Fruit fly (Drosophila melanogaster): ENCODE measurements around the gene CG31301.

The CG31301 gene

DNA sequence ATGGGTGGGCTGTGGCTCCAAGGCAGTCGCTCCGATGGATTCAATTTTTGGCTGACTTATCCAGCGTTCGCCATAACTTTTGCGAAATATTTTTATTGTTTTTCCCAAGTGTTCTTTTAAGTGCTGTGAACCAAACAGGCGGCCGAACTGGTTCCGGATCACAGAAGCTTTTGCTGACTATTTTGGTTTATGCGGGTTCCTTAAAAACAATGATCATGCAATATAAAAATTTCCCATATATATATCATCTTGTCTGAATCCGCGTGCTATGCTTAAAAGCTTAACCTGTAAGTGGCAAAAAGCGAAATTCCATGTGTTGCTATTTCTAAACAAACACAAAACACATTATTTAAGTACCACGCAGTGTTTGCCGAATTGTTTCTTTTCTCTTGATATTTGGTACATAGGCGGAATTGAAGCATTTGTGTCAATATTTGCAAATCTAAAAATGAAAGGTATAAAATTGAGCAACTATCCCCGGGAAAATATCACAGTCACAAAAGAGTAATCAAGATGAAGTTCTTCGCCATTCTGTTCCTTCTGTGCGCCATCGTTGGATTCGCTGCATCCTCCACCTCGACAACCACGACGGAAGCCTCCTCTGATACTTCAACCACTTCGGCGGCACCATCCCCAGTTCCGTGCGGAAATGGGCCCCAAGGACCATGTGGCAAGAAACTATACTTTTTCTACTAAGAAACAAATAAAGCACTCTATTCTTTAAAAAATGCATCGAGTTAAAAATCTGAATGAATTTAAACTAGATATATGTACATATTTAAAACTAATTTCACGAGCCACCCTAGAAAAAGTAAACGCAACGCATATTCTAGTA lies 25.9 kb upstream of the CG31301 start, which contains the start of the genes CG6276 and CG44040 (continued):
- TF ChIP-seq lmd (GFP tag; IDR thresholded peaks at IDR 0.05) (peak; percentile 32; the same call in 1 of the 2 replicates), zen2 (GFP tag; IDR thresholded peaks at IDR 0.05; ENCODE audit: partially characterized antibody) (no peak), pros (GFP tag; optimal IDR thresholded peaks at IDR 0.05) (no peak), lbe (GFP tag; optimal IDR thresholded peaks at IDR 0.05) (peak; percentile 63), CG7357 (GFP tag; IDR thresholded peaks at IDR 0.05) (no peak), TFAM (GFP tag; optimal IDR thresholded peaks at IDR 0.05) (no peak), kni (GFP tag; optimal IDR thresholded peaks at IDR 0.05) (no peak), Dp (GFP tag; optimal IDR thresholded peaks at IDR 0.05) (peak; percentile 21), nmo (GFP tag; optimal IDR thresholded peaks at IDR 0.05) (peak; percentile 34), H2.0 (GFP tag; IDR thresholded peaks at IDR 0.05) (peak; percentile 8; the same call in 1 of the 2 replicates), CG2129 (GFP tag; IDR thresholded peaks at IDR 0.05; ENCODE audit: partially characterized antibody) (no peak), Atf3 (GFP tag; optimal IDR thresholded peaks at IDR 0.05) (no peak), Bgb (GFP tag; IDR thresholded peaks at IDR 0.05; ENCODE audit: partially characterized antibody) (no peak; the same call in 1 of the 2 replicates), CG15011 (GFP tag; optimal IDR thresholded peaks at IDR 0.05) (no peak), Hr39 (optimal IDR thresholded peaks at IDR 0.05) (no peak), CG10267 (tag; optimal IDR thresholded peaks at IDR 0.05) (peak; percentile 13), CG3838 (GFP tag; optimal IDR thresholded peaks at IDR 0.05) (no peak), CG13894 (tag; optimal IDR thresholded peaks at IDR 0.05) (peak; percentile 20), odd (GFP tag; optimal IDR thresholded peaks at IDR 0.05) (no peak), br (optimal IDR thresholded peaks at IDR 0.05) (no peak), Max (GFP tag; optimal IDR thresholded peaks at IDR 0.05) (peak; percentile 11), eve (GFP tag; optimal IDR thresholded peaks at IDR 0.05) (no peak), Hand (GFP tag; optimal IDR thresholded peaks at IDR 0.05) (peak; percentile 57), CG12155 (GFP tag; optimal IDR thresholded peaks at IDR 0.05) (peak; percentile 5), CG30431 (GFP tag; optimal IDR thresholded peaks at IDR 0.05) (peak; percentile 5), CG12104 (GFP tag; optimal IDR thresholded peaks at IDR 0.05) (peak; percentile 13), gfzf (GFP tag; optimal IDR thresholded peaks at IDR 0.05) (no peak), Sin3A (optimal IDR thresholded peaks at IDR 0.05) (peak; percentile 8), prd (optimal IDR thresholded peaks at IDR 0.05) (no peak), prd (GFP tag; IDR thresholded peaks at IDR 0.05) (peak; percentile 32; the same call in 1 of the 3 replicates), dysf (GFP tag; IDR thresholded peaks at IDR 0.05) (peak; percentile 45; the same call in 1 of the 3 replicates), z (GFP tag; IDR thresholded peaks at IDR 0.05) (no peak), Hey (tag; optimal IDR thresholded peaks at IDR 0.05) (no peak), CG15696 (tag; optimal IDR thresholded peaks at IDR 0.05) (peak; percentile 16), crc (GFP tag; optimal IDR thresholded peaks at IDR 0.05) (peak; percentile 22), Lhr (GFP tag; optimal IDR thresholded peaks at IDR 0.05) (no peak), CG17912 (GFP tag; optimal IDR thresholded peaks at IDR 0.05) (peak; percentile 6), gsb (GFP tag; IDR thresholded peaks at IDR 0.05) (no peak), caup (GFP tag; optimal IDR thresholded peaks at IDR 0.05; ENCODE audit: severe bottlenecking) (peak; percentile 60), CG2712 (tag; optimal IDR thresholded peaks at IDR 0.05) (peak; percentile 53), zfh1 (GFP tag; IDR thresholded peaks at IDR 0.05) (no peak), grau (tag; optimal IDR thresholded peaks at IDR 0.05) (peak; percentile 54), usp (GFP tag; optimal IDR thresholded peaks at IDR 0.05) (no peak), sens-2 (GFP tag; IDR thresholded peaks at IDR 0.05) (no peak), Xbp1 (GFP tag; optimal IDR thresholded peaks at IDR 0.05) (peak; percentile 35), pho (GFP tag; optimal IDR thresholded peaks at IDR 0.05) (peak; percentile 69), ro (GFP tag; IDR thresholded peaks at IDR 0.05) (0 out of 2 replicates have a peak, but pooled peaks have one; percentile 20), CG32767 (GFP tag; IDR thresholded peaks at IDR 0.05) (no peak), CrebB (tag; optimal IDR thresholded peaks at IDR 0.05) (no peak), D19B (GFP tag; optimal IDR thresholded peaks at IDR 0.05) (peak; percentile 4)
